Worm (Caenorhabditis elegans): ENCODE measurements around the gene R08F11.1.

DNA sequence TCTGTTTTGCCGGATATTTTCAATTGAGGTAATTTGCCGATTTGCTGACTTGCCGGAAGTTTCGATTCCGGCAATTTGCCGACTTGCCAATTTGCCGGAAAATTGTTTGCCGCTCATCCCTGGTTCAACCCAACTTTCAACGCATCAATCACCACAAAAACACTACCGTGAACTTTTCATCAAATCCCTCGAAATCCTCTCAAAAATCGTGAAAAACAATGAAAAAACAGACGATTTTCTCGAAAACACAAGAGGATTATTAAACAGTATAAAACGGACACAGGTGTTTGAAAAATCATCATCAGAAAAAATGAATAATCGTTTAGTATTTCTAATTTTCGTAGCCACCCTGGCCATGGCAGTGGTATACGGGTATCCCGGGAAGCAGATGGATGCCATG is 17.1 kb downstream of the R08F11.1 start, which contains the start of gene Y39H10A.1:
- TF ChIP-seq him-1 (tag; optimal IDR thresholded peaks at IDR 0.05) (no peak), dao-5 (tag; optimal IDR thresholded peaks at IDR 0.05) (no peak), W03F9.2 (tag; optimal IDR thresholded peaks at IDR 0.05) (no peak)
